Worm (Caenorhabditis elegans) whole organism, early embryonic: ENCODE measurements around the gene sri-33.

Experiments
- aly-1 ChIP-seq: sonication (generic microtip); optimal IDR thresholded peaks from 2 replicates; lab custom pipeline; 2016; ENCODE audit warnings: missing genetic modification characterization, missing compliant biosample characterization
- ama-1 ChIP-seq: fragments of 150-350 bp; optimal IDR thresholded peaks from 2 replicates; lab custom pipeline; 2014
- ceh-36 ChIP-seq: sonication (generic microtip); optimal IDR thresholded peaks from 2 replicates; lab custom pipeline; 2016; ENCODE audit warnings: missing genetic modification characterization, inconsistent platforms, missing compliant biosample characterization
- flt-1 ChIP-seq: fragments of 200-800 bp; sonication (Bioruptor generic); IDR thresholded peaks from 2 replicates; pipeline ENCODE4 v1.3.6; 2022; ENCODE audit warnings: missing genetic modification characterization, missing compliant biosample characterization
- hmbx-1 ChIP-seq: sonication (generic microtip); optimal IDR thresholded peaks from 2 replicates; lab custom pipeline; 2016; ENCODE audit warnings: mild to moderate bottlenecking, missing genetic modification characterization, missing compliant biosample characterization
- hmg-4 ChIP-seq: fragments of 200-800 bp; sonication (Bioruptor generic); optimal IDR thresholded peaks from 2 replicates; lab custom pipeline; 2018; ENCODE audit warnings: mild to moderate bottlenecking, missing genetic modification characterization, missing compliant biosample characterization
- tbx-11 ChIP-seq: fragments of 200-800 bp; sonication (Bioruptor generic); IDR thresholded peaks from 2 replicates; pipeline ENCODE4 v1.3.6; 2022; ENCODE audit warnings: missing genetic modification characterization, missing compliant biosample characterization
- tbx-37 ChIP-seq: fragments of 200-800 bp; sonication (Bioruptor generic); conservative IDR thresholded peaks from 2 replicates; pipeline ENCODE4 v1.3.6; 2022; ENCODE audit warnings: missing genetic modification reagents, missing genetic modification characterization, missing compliant biosample characterization

DNA sequence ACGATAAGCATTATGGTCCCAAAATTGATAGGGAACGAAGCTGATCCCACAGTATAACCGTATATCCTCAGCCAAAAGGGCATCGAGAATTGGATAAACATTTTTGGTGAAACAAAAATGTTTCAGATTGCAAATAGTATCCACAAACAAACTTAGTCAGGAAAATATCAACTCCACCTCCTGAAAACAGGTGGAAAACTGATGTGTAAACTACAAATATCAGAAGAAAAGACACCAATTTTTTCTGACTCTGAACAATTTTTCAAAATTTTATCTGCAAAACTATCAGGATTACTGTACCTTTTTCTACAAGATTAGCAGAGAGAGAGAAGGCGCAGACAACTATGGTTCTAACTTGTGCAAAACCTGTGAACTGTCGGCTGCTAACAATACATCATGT lies 45.9 kb upstream of the sri-33 start, which contains the start of gene sri-53:
- TF ChIP-seq ceh-36 (no peak), hmg-4 (no peak), aly-1 (tag; lab: Kevin White, UChicago) (no peak), ama-1 (lab: Kevin White, UChicago) (no peak), tbx-11 (no peak), tbx-37 (no peak), hmbx-1 (tag; lab: Kevin White, UChicago) (no peak), flt-1 (no peak)
